Worm (Caenorhabditis elegans) whole organism, L3 larva: Measurements from ENCODE around the gene tmem-24.

Source experiments
- R02D3.7 ChIP-seq: fragments of 150-350 bp; optimal IDR thresholded peaks from 2 replicates; lab custom pipeline; 2014; ENCODE audit warnings: missing biosample characterization, missing genetic modification characterization
- aly-2 ChIP-seq: fragments of 150-350 bp; optimal IDR thresholded peaks from 2 replicates; lab custom pipeline; 2014; ENCODE audit warnings: missing biosample characterization, missing genetic modification characterization
- elt-1 ChIP-seq: fragments of 150-350 bp; optimal IDR thresholded peaks from 2 replicates; lab custom pipeline; 2014; ENCODE audit warnings: missing biosample characterization, missing genetic modification characterization
- nhr-11 ChIP-seq: fragments of 150-350 bp; optimal IDR thresholded peaks from 2 replicates; lab custom pipeline; 2014; ENCODE audit warnings: missing biosample characterization, missing genetic modification characterization
- nhr-28 ChIP-seq: fragments of 150-350 bp; optimal IDR thresholded peaks from 2 replicates; lab custom pipeline; 2014; ENCODE audit warnings: missing biosample characterization, missing genetic modification characterization
- pha-4 ChIP-seq: fragments of 150-350 bp; optimal IDR thresholded peaks from 2 replicates; lab custom pipeline; 2014; ENCODE audit warnings: missing biosample characterization, missing genetic modification reagents, missing genetic modification characterization
- snpc-4 ChIP-seq: fragments of 150-350 bp; optimal IDR thresholded peaks from 2 replicates; lab custom pipeline; 2014; ENCODE audit warnings: missing biosample characterization, missing genetic modification characterization
- unc-39 ChIP-seq: sonication (generic microtip); optimal IDR thresholded peaks from 4 replicates; lab custom pipeline; 2017; ENCODE audit warnings: missing biosample characterization, missing genetic modification characterization
- unc-62 ChIP-seq: fragments of 150-350 bp; sonication (generic microtip); optimal IDR thresholded peaks from 4 replicates; lab custom pipeline; 2014; ENCODE audit warnings: missing biosample characterization, missing genetic modification reagents, missing genetic modification characterization
- ztf-11 ChIP-seq: fragments of 150-350 bp; optimal IDR thresholded peaks from 2 replicates; lab custom pipeline; 2014; ENCODE audit warnings: missing biosample characterization, missing genetic modification characterization

DNA sequence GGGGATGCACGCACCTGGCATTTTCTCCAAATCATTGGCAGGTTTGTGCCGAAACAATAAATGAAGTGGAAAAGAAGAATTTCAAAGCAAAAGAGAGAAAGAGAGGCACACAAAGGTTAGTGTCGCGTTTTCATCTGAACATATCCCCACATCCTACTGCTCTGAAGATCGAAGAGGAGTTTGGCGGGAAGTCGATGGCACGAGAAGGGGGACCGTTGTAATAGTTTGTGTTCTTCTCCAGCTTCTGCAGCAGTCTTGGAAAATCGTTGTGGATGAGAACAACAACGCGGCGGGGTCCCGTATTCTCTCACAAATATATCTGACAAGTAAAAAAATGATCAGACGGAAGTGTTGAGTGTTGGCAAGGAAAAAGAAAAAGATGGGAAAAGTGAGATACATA, 1.2 kb upstream of the tmem-24 start:
- TF ChIP-seq unc-62 (no peak), nhr-11 (tag; lab: Kevin White, UChicago) (no peak), R02D3.7 (no peak), unc-39 (tag; lab: Kevin White, UChicago) (no peak), pha-4 (no peak), aly-2 (tag; lab: Kevin White, UChicago) (no peak), elt-1 (tag; lab: Kevin White, UChicago) (no peak), snpc-4 (tag; lab: Kevin White, UChicago) (no peak), ztf-11 (tag; lab: Kevin White, UChicago) (no peak), nhr-28 (tag; lab: Kevin White, UChicago) (no peak)
